Fruit fly (Drosophila melanogaster): ENCODE measurements around the gene CG2983.

The CG2983 gene

DNA sequence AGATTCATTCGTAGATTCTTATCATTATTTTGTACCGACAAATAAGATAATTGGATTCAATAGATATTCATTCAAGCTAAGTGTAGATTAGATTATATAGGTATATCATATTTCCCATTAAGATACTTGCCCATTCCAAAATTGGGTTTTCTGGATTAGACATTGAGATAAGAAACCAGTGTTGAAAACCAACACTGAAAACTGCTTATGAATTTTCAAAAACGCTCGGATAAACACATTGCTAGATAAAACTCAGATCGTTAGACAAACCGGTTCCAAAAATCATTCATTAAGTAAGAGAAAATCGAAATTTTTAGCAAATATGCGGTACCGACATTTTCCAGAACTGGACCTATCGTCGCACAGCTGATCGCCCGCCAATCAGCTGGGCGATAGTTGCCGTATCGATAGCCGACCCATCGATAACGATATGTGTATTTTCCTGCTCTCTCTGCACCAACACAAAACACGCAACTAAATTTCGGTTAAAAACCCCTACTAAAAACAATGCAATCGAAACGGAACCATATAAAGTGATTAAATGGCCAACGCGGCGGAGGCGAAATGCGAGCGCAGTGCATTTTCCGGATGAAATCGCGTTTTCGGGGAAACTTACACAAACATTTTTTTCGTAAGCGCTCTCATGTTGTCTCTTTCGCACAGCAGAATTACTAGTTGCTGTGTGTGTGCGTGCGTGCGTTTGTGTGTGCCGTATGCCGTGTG, 38.2 kb downstream of the CG2983 start, which contains the start of the genes NTPase and lilli (continued):
- no peak for TF ChIP-seq CG18619 (GFP tag; optimal IDR thresholded peaks at IDR 0.05)
- no peak for TF ChIP-seq CrebB (tag; optimal IDR thresholded peaks at IDR 0.05)
- 0 out of 2 replicates have a peak, but pooled peaks have one; percentile 26 for TF ChIP-seq Adf1 (GFP tag; IDR thresholded peaks at IDR 0.05)
- peak; percentile 78 for TF ChIP-seq her (GFP tag; optimal IDR thresholded peaks at IDR 0.05)
- TF ChIP-seq CG9727 (GFP tag; optimal IDR thresholded peaks at IDR 0.05), result peak; percentile 49
- TF ChIP-seq Mrtf (GFP tag; IDR thresholded peaks at IDR 0.05), result no peak
- TF ChIP-seq chinmo (GFP tag; IDR thresholded peaks at IDR 0.05; ENCODE audit: partially characterized antibody), result peak; percentile 75; the same call in 3 of the 4 replicates
- TF ChIP-seq CG13424 (tag; optimal IDR thresholded peaks at IDR 0.05), result no peak
- peak; percentile 87 for TF ChIP-seq CG14860 (GFP tag; IDR thresholded peaks at IDR 0.05; ENCODE audit: partially characterized antibody)
- TF ChIP-seq CG17186 (GFP tag; optimal IDR thresholded peaks at IDR 0.05), result peak; percentile 70
- peak; percentile 89 for TF ChIP-seq sna (GFP tag; IDR thresholded peaks at IDR 0.05; ENCODE audit: partially characterized antibody)
- TF ChIP-seq Dll (GFP tag; IDR thresholded peaks at IDR 0.05; ENCODE audit: partially characterized antibody), result peak; percentile 94
- TF ChIP-seq CG8359 (GFP tag; optimal IDR thresholded peaks at IDR 0.05; ENCODE audit: borderline replicate concordance), result no peak
- peak; percentile 48 for TF ChIP-seq Ets97D (GFP tag; optimal IDR thresholded peaks at IDR 0.05)
- TF ChIP-seq trh (GFP tag; optimal IDR thresholded peaks at IDR 0.05), result peak; percentile 41
- no peak for TF ChIP-seq Oli (tag; optimal IDR thresholded peaks at IDR 0.05)
- peak; percentile 97 for TF ChIP-seq CG6791 (GFP tag; IDR thresholded peaks at IDR 0.05; ENCODE audit: partially characterized antibody)
- TF ChIP-seq CG7357 (GFP tag; IDR thresholded peaks at IDR 0.05), result no peak
- TF ChIP-seq CG1529 (GFP tag; optimal IDR thresholded peaks at IDR 0.05), result no peak
- peak; percentile 57 for TF ChIP-seq sisA (GFP tag; IDR thresholded peaks at IDR 0.05)
- no peak for TF ChIP-seq pros (GFP tag; optimal IDR thresholded peaks at IDR 0.05)
- peak; percentile 92 for TF ChIP-seq Ets65A (GFP tag)
- peak; percentile 68 for TF ChIP-seq Hmx (GFP tag; optimal IDR thresholded peaks at IDR 0.05)
- TF ChIP-seq Sry-δ (GFP tag; optimal IDR thresholded peaks at IDR 0.05), result peak; percentile 84
- TF ChIP-seq gfzf (GFP tag; optimal IDR thresholded peaks at IDR 0.05), result no peak
- TF ChIP-seq da (GFP tag; optimal IDR thresholded peaks at IDR 0.05), result no peak
- no peak for TF ChIP-seq cad (GFP tag; optimal IDR thresholded peaks at IDR 0.05)
- peak; percentile 36; the same call in 1 of the 3 replicates for TF ChIP-seq tgo (GFP tag; IDR thresholded peaks at IDR 0.05)
- no peak for TF ChIP-seq Awh (GFP tag; IDR thresholded peaks at IDR 0.05)
- TF ChIP-seq Dip3 (GFP tag; optimal IDR thresholded peaks at IDR 0.05), result peak; percentile 66
- peak; percentile 66 for TF ChIP-seq CG12155 (GFP tag; optimal IDR thresholded peaks at IDR 0.05)
- no peak for TF ChIP-seq gt (GFP tag; IDR thresholded peaks at IDR 0.05)
- peak; percentile 30 for TF ChIP-seq CG30431 (GFP tag; optimal IDR thresholded peaks at IDR 0.05)
- peak; percentile 40 for TF ChIP-seq lbe (GFP tag; optimal IDR thresholded peaks at IDR 0.05)
- TF ChIP-seq CG34376 (GFP tag; optimal IDR thresholded peaks at IDR 0.05), result no peak
- TF ChIP-seq CG10959 (GFP tag; IDR thresholded peaks at IDR 0.05), result peak; percentile 31; the same call in 1 of the 2 replicates
- peak; percentile 93 for TF ChIP-seq Scr (GFP tag; IDR thresholded peaks at IDR 0.05; ENCODE audit: partially characterized antibody)
- TF ChIP-seq CG3065 (GFP tag; optimal IDR thresholded peaks at IDR 0.05), result peak; percentile 22
- no peak; the same call in 2 of the 3 replicates for TF ChIP-seq sr (GFP tag; IDR thresholded peaks at IDR 0.05)
- TF ChIP-seq kni (GFP tag; optimal IDR thresholded peaks at IDR 0.05), result no peak
- no peak for TF ChIP-seq Hr39 (optimal IDR thresholded peaks at IDR 0.05)
- TF ChIP-seq cas (GFP tag; IDR thresholded peaks at IDR 0.05), result peak; percentile 24; the same call in 1 of the 2 replicates
- TF ChIP-seq salm (tag; optimal IDR thresholded peaks at IDR 0.05), result no peak
- TF ChIP-seq ato (GFP tag; IDR thresholded peaks at IDR 0.05; ENCODE audit: partially characterized antibody), result peak; percentile 88
- TF ChIP-seq zen (tag; optimal IDR thresholded peaks at IDR 0.05), result peak; percentile 59
- TF ChIP-seq sd (tag; optimal IDR thresholded peaks at IDR 0.05), result peak; percentile 39
- TF ChIP-seq jumu (GFP tag; optimal IDR thresholded peaks at IDR 0.05), result peak; percentile 70
- peak; percentile 38 for TF ChIP-seq phol (tag; optimal IDR thresholded peaks at IDR 0.05)
- TF ChIP-seq CG1233 (GFP tag; optimal IDR thresholded peaks at IDR 0.05), result peak; percentile 42

Data from whole organism, embryonic.